Worm (Caenorhabditis elegans): Measurements from ENCODE around the gene F33A8.7.

Gene F33A8.7

DNA sequence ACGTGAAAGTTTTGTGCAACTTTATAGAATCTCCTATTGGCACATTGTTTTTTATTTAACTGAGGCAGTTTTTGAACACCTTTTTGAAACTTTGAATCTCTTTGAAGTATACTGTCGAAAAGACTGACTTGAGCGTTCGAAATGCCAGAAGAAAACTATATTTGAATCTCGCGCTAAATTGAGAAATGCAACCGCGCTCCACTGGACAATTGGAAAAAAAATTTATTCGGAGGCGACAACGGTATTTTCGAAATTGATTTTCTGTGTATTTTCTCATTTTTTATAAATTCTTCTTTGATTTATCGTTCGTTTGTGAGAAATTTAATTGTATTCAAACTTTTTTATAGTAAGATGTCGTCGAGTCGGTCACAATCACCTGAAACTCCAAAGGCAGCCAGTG is 3.4 kb downstream of the F33A8.7 start, which contains the start of gene let-858:
TSS of gene let-858 (plus strand) at position 348 of the 400 bp plus-strand sequence.
- no peak for TF ChIP-seq ceh-63 (GFP tag; optimal IDR thresholded peaks at IDR 0.05)
- TF ChIP-seq grh-1 (GFP tag; IDR thresholded peaks at IDR 0.05) = no peak
- TF ChIP-seq zip-4 (GFP tag; optimal IDR thresholded peaks at IDR 0.05) = no peak
- TF ChIP-seq lin-13 (GFP tag; optimal IDR thresholded peaks at IDR 0.05) = no peak
- no peak for TF ChIP-seq ets-5 (GFP tag; IDR thresholded peaks at IDR 0.05)
- peak in 1 of 2 experiments; percentile 11 for TF ChIP-seq ztf-11 (tag; optimal IDR thresholded peaks at IDR 0.05)
- peak; percentile 10 for TF ChIP-seq C04F5.9 (tag; optimal IDR thresholded peaks at IDR 0.05)
- peak; percentile 56 for TF ChIP-seq mep-1 (tag; optimal IDR thresholded peaks at IDR 0.05)
- no peak for TF ChIP-seq ceh-8 (GFP tag; optimal IDR thresholded peaks at IDR 0.05)
- no peak for TF ChIP-seq tlp-1 (tag; optimal IDR thresholded peaks at IDR 0.05)
- peak; percentile 59 for TF ChIP-seq tbx-2 (tag; optimal IDR thresholded peaks at IDR 0.05)
- no peak for TF ChIP-seq vab-15 (tag; optimal IDR thresholded peaks at IDR 0.05)
- TF ChIP-seq snpc-4 (tag; optimal IDR thresholded peaks at IDR 0.05) = no peak
- peak; percentile 49 for TF ChIP-seq dsc-1 (tag; optimal IDR thresholded peaks at IDR 0.05)
- TF ChIP-seq fkh-4 (tag; optimal IDR thresholded peaks at IDR 0.05; ENCODE audit: borderline replicate concordance) = no peak
- TF ChIP-seq ztf-4 (tag; optimal IDR thresholded peaks at IDR 0.05) = no peak
- TF ChIP-seq sptf-1 (tag; optimal IDR thresholded peaks at IDR 0.05) = no peak
- no peak for TF ChIP-seq unc-62 (GFP tag; optimal IDR thresholded peaks at IDR 0.05)
- TF ChIP-seq nhr-19 (GFP tag; conservative IDR thresholded peaks at IDR 0.05) = peak; percentile 50
- no peak for TF ChIP-seq nhr-28 (tag; optimal IDR thresholded peaks at IDR 0.05)
- TF ChIP-seq jun-1 (tag; optimal IDR thresholded peaks at IDR 0.05) = peak; percentile 22
- no peak for TF ChIP-seq sox-4 (tag; optimal IDR thresholded peaks at IDR 0.05)
- TF ChIP-seq blmp-1 (tag; optimal IDR thresholded peaks at IDR 0.05) = peak; percentile 53
- no peak; the same call in none of the 2 replicates for TF ChIP-seq isw-1 (GFP tag; IDR thresholded peaks at IDR 0.05)
- TF ChIP-seq xbp-1 (tag; optimal IDR thresholded peaks at IDR 0.05) = peak; percentile 58
- TF ChIP-seq fkh-10 (GFP tag; optimal IDR thresholded peaks at IDR 0.05) = no peak
- TF ChIP-seq lsy-2 (tag; optimal IDR thresholded peaks at IDR 0.05) = peak; percentile 67 to 82
- TF ChIP-seq hlh-4 (tag; optimal IDR thresholded peaks at IDR 0.05) = no peak
- TF ChIP-seq fos-1 (tag; optimal IDR thresholded peaks at IDR 0.05) = no peak
- no peak for TF ChIP-seq hlh-17 (GFP tag; optimal IDR thresholded peaks at IDR 0.05; ENCODE audit: borderline replicate concordance)
- no peak for TF ChIP-seq nhr-77 (tag; optimal IDR thresholded peaks at IDR 0.05)
- TF ChIP-seq ama-1 (optimal IDR thresholded peaks at IDR 0.05) = no peak
- TF ChIP-seq nhr-47 (tag; optimal IDR thresholded peaks at IDR 0.05) = peak; percentile 78
- TF ChIP-seq ceh-90 (tag; optimal IDR thresholded peaks at IDR 0.05) = no peak
- peak; percentile 20 for TF ChIP-seq pax-3 (tag; optimal IDR thresholded peaks at IDR 0.05)
- TF ChIP-seq hpl-2 (GFP tag; optimal IDR thresholded peaks at IDR 0.05) = no peak
- peak; percentile 54 for TF ChIP-seq C16A3.4 (tag; optimal IDR thresholded peaks at IDR 0.05)
- no peak for TF ChIP-seq nhr-237 (tag; optimal IDR thresholded peaks at IDR 0.05)
- peak; percentile 26 for TF ChIP-seq skn-1 (tag; optimal IDR thresholded peaks at IDR 0.05)
- TF ChIP-seq lin-14 (GFP tag; optimal IDR thresholded peaks at IDR 0.05) = peak; percentile 54
- peak in 1 of 6 experiments; percentile 34 for TF ChIP-seq elt-3 (tag; optimal IDR thresholded peaks at IDR 0.05)
- no peak for TF ChIP-seq nhr-84 (tag; optimal IDR thresholded peaks at IDR 0.05)
- peak; percentile 94 to 96 (median 96) for TF ChIP-seq dpl-1 (GFP tag; optimal IDR thresholded peaks at IDR 0.05)
- peak; percentile 56 for TF ChIP-seq swsn-7 (tag; optimal IDR thresholded peaks at IDR 0.05)
- peak; percentile 70 for TF ChIP-seq snu-23 (GFP tag; optimal IDR thresholded peaks at IDR 0.05)
- no peak for TF ChIP-seq fkh-8 (tag; optimal IDR thresholded peaks at IDR 0.05)
- TF ChIP-seq nhr-85 (tag) = peak; percentile 44
- TF ChIP-seq pqm-1 (tag; optimal IDR thresholded peaks at IDR 0.05) = no peak
- TF ChIP-seq alr-1 (tag; optimal IDR thresholded peaks at IDR 0.05; ENCODE audit: borderline replicate concordance) = no peak
- no peak for TF ChIP-seq elt-2 (tag; optimal IDR thresholded peaks at IDR 0.05)
- TF ChIP-seq ceh-82 (tag; optimal IDR thresholded peaks at IDR 0.05) = peak; percentile 8 to 59 (median 50)
- TF ChIP-seq nhr-90 (tag; optimal IDR thresholded peaks at IDR 0.05; ENCODE audit: poor library complexity) = peak; percentile 67
- TF ChIP-seq unc-30 (tag; optimal IDR thresholded peaks at IDR 0.05) = no peak
- TF ChIP-seq lin-15B (tag; optimal IDR thresholded peaks at IDR 0.05) = peak; percentile 41
